Worm (Caenorhabditis elegans) whole organism, midembryonic: ENCODE data around the gene cpb-2.

Experiments used
- T22C8.4 ChIP-seq: fragments of 200-800 bp; sonication (Bioruptor generic); IDR thresholded peaks from 2 replicates; pipeline ENCODE4 v1.3.6; 2022; ENCODE audit warnings: missing genetic modification characterization, missing compliant biosample characterization
- cog-1 ChIP-seq: sonication (generic microtip); optimal IDR thresholded peaks from 2 replicates; lab custom pipeline; 2016; ENCODE audit warnings: missing genetic modification characterization, missing compliant biosample characterization
- flt-1 ChIP-seq: fragments of 200-800 bp; sonication (Bioruptor generic); IDR thresholded peaks from 2 replicates; pipeline ENCODE4 v1.3.6; 2022; ENCODE audit warnings: missing genetic modification characterization, missing compliant biosample characterization
- klf-2 ChIP-seq: fragments of 200-800 bp; sonication (Bioruptor generic); conservative IDR thresholded peaks from 2 replicates; pipeline ENCODE4 v1.3.6; 2022; ENCODE audit warnings: missing genetic modification reagents, missing genetic modification characterization, missing compliant biosample characterization
- med-1 ChIP-seq: sonication (generic microtip); optimal IDR thresholded peaks from 2 replicates; lab custom pipeline; 2017; ENCODE audit warnings: missing genetic modification characterization, mild to moderate bottlenecking, missing compliant biosample characterization, antibody characterized with exemption, missing genetic modification reagents; ENCODE audit not compliant: insufficient read depth
- ref-1 ChIP-seq: fragments of 200-800 bp; sonication (Bioruptor generic); conservative IDR thresholded peaks from 2 replicates; pipeline ENCODE4 v1.3.6; 2022; ENCODE audit warnings: missing genetic modification reagents, missing genetic modification characterization, missing compliant biosample characterization
- tab-1 ChIP-seq: fragments of 200-800 bp; sonication (Bioruptor generic); IDR thresholded peaks from 2 replicates; pipeline ENCODE4 v1.3.6; 2022; ENCODE audit warnings: missing genetic modification characterization, missing compliant biosample characterization
- ztf-23 ChIP-seq: fragments of 200-800 bp; sonication (Bioruptor generic); IDR thresholded peaks from 2 replicates; pipeline ENCODE4 v1.3.6; 2022; ENCODE audit warnings: missing genetic modification reagents, missing genetic modification characterization, missing compliant biosample characterization
- ztf-29 ChIP-seq: fragments of 200-800 bp; sonication (Bioruptor generic); IDR thresholded peaks from 2 replicates; pipeline ENCODE4 v1.3.6; 2022; ENCODE audit warnings: missing genetic modification reagents, missing genetic modification characterization, missing compliant biosample characterization

cpb-2 gene

DNA sequence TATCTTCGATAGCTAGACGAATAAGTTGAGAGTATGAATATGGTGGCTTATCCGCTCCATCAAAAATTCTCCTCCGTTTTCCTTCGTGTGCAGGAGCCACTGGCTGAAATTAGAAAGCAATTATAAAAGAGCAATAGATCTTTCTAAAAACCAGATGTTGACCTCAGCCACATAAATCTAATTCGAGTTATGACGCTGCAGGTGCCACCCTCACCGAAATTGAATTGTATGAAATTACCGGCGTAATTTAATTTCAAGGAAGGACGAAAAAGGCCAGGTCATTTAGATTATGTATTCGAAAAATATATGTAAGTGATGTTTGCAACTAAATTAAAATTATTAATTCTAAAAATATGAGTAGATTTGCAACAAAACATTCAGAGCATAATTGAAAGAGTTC lies 1.8 kb upstream of the cpb-2 start:
- TF ChIP-seq ztf-23, result no peak
- TF ChIP-seq cog-1, result no peak
- TF ChIP-seq med-1 (GFP tag; lab: Kevin White, UChicago), result no peak
- TF ChIP-seq klf-2 (GFP tag; lab: Robert Waterston, UW), result no peak

DNA sequence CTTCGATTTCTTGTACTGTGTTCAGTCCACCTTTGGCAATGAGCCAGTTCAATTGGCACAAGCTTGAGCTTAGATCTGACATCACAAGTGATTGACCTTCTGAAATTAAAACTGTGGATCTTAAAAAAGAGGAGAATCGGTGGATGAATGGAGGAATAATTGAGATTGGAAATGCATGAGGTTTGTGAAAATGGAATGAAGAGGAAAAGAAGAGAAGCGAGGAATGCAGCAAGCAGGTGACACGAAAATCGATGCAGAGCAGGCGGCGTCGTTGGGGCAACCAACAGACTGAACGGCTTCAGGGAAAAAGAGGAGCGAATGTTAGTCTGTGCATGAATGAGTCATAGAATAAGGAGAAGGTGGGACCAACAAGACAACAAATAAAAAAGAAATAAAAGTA lies 1.3 kb upstream of the cpb-2 start, which contains the start of gene fkh-8:
TSS of gene fkh-8 (minus strand) at position 101 of the 400 bp plus-strand sequence.
- no peak for TF ChIP-seq klf-2 (GFP tag; lab: Robert Waterston, UW)
- no peak for TF ChIP-seq cog-1
- TF ChIP-seq med-1 (GFP tag; lab: Kevin White, UChicago), result no peak
- TF ChIP-seq tab-1 (GFP tag; lab: Robert Waterston, UW), result no peak
- no peak for TF ChIP-seq ztf-29 (GFP tag; lab: Robert Waterston, UW)
- no peak for TF ChIP-seq ztf-23
- TF ChIP-seq ref-1 (GFP tag; lab: Robert Waterston, UW), result no peak
- no peak for TF ChIP-seq flt-1 (GFP tag; lab: Robert Waterston, UW)
- no peak for TF ChIP-seq T22C8.4 (GFP tag; lab: Robert Waterston, UW)

DNA sequence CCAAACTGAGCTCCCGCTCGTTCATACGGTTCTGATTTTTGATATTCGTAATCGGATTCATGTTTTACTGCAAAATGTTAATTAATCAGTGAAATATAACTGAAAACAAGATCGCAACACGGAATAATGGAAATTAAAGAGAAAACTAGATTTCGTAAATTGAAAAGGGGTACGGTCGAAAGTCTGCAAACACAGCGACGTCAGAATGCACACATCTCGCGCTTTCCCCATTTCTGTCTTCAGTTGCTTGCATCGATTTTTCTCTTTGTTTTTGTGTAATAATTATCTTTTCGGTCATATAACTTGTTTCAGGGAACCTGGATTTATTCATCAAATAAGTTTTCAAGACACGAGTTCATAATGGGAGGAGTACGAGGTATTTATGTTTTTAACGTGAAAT lies 4.3 kb downstream of the cpb-2 start, which contains the start of the genes rbmx-2 and C30B5.2:
TSS of gene rbmx-2 (minus strand) at position 74 of the 400 bp plus-strand sequence.
TSS of gene C30B5.2 (plus strand) at position 306 of the 400 bp plus-strand sequence.
- TF ChIP-seq ref-1 (GFP tag; lab: Robert Waterston, UW), result no peak
- TF ChIP-seq ztf-29 (GFP tag; lab: Robert Waterston, UW), result no peak
- TF ChIP-seq klf-2 (GFP tag; lab: Robert Waterston, UW), result no peak
- peak; percentile 36; the same call in 1 of the 2 replicates for TF ChIP-seq ztf-23
- peak; percentile 62 for TF ChIP-seq T22C8.4 (GFP tag; lab: Robert Waterston, UW)

DNA sequence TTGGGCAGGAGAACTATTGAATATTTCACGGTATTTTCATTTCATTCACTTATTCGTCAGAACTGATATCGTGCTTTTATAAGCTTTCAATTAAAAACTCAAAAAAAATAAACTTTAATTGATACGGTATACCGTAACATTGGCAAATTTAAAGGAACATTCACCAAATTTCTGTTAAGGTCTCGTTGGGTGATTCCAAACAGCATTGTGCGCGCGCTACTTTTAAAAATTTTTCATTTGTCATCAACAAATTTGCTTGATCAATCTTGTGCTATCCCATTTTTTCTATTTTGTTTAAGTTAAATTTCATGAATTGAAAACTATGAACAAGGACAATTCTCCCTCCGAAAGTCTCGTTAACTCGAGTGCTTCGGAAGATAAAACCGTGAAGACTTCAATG lies 5.9 kb downstream of the cpb-2 start, which contains the start of gene szy-4:
TSS of gene szy-4 (plus strand) at position 229 of the 400 bp plus-strand sequence.
- TF ChIP-seq ztf-23, result no peak
- TF ChIP-seq T22C8.4 (GFP tag; lab: Robert Waterston, UW), result no peak
- TF ChIP-seq tab-1 (GFP tag; lab: Robert Waterston, UW), result no peak

DNA sequence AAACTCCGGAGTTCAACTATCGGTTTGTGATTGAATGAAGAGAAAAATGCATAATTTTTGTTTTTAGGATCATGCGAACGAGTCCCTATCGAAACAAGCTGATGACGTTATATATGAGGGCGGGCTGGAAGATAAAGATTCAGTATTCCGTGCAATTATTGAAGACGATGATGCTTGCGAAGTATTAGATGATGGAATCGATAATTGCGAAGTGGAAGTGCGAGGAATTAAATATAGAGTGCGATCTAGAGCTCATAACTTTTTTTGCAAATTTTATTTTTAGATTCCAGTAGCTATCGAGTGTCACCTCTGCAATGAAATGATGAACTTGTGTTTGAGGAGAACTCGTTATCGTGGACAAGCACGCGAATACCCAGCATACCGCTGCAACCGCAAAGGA lies 6.4 kb downstream of the cpb-2 start:
- no peak for TF ChIP-seq ztf-23
- TF ChIP-seq flt-1 (GFP tag; lab: Robert Waterston, UW), result no peak
- no peak for TF ChIP-seq ztf-29 (GFP tag; lab: Robert Waterston, UW)
- TF ChIP-seq klf-2 (GFP tag; lab: Robert Waterston, UW), result no peak
- TF ChIP-seq cog-1, result no peak
- TF ChIP-seq tab-1 (GFP tag; lab: Robert Waterston, UW), result no peak
- no peak for TF ChIP-seq med-1 (GFP tag; lab: Kevin White, UChicago)
- TF ChIP-seq T22C8.4 (GFP tag; lab: Robert Waterston, UW), result no peak
- TF ChIP-seq ref-1 (GFP tag; lab: Robert Waterston, UW), result no peak

DNA sequence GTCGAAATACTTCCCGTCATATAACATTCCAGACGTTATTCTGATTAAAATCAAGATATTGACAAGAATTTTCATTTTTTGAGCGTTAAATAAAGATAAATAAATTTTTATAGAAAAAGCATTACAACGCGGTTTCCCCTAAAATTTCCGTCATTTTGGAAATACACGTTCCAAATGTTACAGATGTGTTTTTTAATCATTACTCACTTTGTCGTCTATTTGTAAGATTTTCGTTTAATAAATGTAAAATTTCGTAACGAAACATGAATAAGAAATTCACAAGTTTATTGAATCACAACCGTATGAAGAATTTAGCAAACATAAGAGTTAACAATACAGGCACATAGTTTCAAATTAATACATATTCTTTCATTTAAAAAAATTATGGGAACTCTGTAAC lies 10.3 kb downstream of the cpb-2 start, which contains the start of gene C30B5.17:
TSS of gene C30B5.17 (minus strand) at position 101 of the 400 bp plus-strand sequence.
- no peak for TF ChIP-seq ztf-29 (GFP tag; lab: Robert Waterston, UW)

DNA sequence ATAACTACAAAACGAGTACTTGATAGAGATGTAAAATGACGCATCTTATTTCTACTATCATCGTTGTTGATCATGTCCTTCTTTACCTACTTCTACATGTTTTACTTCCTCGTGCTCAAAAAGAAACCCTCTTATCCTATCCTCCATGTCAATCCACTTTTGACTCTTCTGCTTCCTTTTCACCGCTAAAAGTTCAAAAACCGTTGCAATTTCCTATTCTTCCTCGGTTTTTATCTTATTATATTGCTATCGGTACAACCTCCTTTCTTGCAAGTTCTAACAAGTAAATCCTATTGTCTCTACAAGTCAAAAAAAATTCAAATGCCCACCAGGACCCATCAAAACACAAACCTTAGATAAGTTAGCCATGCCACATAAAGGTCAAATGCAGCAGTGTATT lies 14.7 kb downstream of the cpb-2 start:
- TF ChIP-seq ref-1 (GFP tag; lab: Robert Waterston, UW) (no peak), flt-1 (GFP tag; lab: Robert Waterston, UW) (no peak), med-1 (GFP tag; lab: Kevin White, UChicago) (no peak), ztf-23 (no peak), ztf-29 (GFP tag; lab: Robert Waterston, UW) (no peak), cog-1 (no peak), T22C8.4 (GFP tag; lab: Robert Waterston, UW) (no peak), tab-1 (GFP tag; lab: Robert Waterston, UW) (no peak), klf-2 (GFP tag; lab: Robert Waterston, UW) (no peak)

DNA sequence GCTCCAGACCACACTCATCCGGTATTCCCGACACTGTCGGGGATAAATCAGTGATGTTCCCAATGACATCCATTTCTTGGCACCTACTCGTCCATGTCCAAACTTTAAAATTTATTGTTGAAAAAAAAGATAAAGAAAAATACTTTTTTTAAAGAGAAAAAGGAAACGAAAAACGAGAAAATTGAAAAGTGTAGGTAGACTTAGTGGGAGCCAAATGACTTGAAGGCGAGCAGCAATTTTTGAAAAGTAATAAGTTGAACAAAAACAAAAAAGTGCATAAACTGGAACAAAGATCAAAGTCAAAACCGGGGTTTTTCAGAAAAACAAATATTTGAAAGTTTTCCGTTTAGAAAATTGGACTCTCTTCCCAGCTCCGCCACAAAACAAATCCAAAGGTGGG lies 15.5 kb downstream of the cpb-2 start, which contains the start of gene daf-37:
TSS of gene daf-37 (minus strand) at position 101 of the 400 bp plus-strand sequence.
- TF ChIP-seq flt-1 (GFP tag; lab: Robert Waterston, UW), result no peak
- TF ChIP-seq tab-1 (GFP tag; lab: Robert Waterston, UW), result no peak
- TF ChIP-seq ref-1 (GFP tag; lab: Robert Waterston, UW), result no peak
- TF ChIP-seq klf-2 (GFP tag; lab: Robert Waterston, UW), result no peak
- no peak for TF ChIP-seq ztf-29 (GFP tag; lab: Robert Waterston, UW)
- TF ChIP-seq cog-1, result no peak
- TF ChIP-seq T22C8.4 (GFP tag; lab: Robert Waterston, UW), result no peak
- no peak for TF ChIP-seq med-1 (GFP tag; lab: Kevin White, UChicago)

DNA sequence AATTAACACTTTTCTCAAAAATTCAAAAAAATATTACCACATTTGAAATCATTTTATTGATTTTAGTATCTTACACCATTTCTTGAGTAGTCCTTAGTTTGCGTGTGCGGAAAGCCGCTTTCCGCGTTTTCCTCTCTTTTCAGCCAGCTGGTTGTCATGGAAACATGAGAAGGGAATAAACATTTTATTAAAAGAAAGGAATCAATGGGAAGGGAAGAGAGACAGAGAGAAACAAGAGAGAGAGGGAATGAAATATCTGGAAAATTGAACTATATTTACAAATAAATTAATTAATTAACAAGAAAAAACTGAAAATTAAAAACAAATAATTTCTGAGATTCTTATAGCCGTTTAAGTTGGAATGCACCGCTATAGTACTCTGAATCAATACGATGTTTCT lies 26.8 kb downstream of the cpb-2 start, which contains the start of gene mks-2:
TSS of gene mks-2 (minus strand) at position 101 of the 400 bp plus-strand sequence.
- no peak for TF ChIP-seq ztf-23
- no peak for TF ChIP-seq cog-1
- TF ChIP-seq med-1 (GFP tag; lab: Kevin White, UChicago), result no peak
- TF ChIP-seq flt-1 (GFP tag; lab: Robert Waterston, UW), result no peak
- TF ChIP-seq tab-1 (GFP tag; lab: Robert Waterston, UW), result no peak
- no peak for TF ChIP-seq klf-2 (GFP tag; lab: Robert Waterston, UW)

DNA sequence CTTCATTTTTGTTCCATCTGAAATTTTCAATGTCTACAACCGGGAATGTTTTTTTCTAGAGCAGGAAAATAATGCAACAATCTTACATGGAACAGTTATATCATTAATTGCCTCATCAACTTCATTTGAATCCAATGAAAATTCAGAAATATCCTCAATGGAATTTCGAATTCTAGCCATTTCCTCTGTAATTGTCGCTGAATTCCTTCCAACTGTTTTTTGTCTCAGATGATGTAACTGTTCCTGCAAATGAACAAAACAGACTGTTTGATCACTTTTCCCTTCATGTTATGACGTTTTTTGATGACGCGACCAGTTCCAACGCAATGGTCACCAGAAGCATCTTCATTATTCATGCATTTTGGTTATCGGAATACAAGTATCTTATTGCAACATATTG lies 28.9 kb downstream of the cpb-2 start:
- TF ChIP-seq cog-1, result no peak
- no peak for TF ChIP-seq flt-1 (GFP tag; lab: Robert Waterston, UW)
- TF ChIP-seq tab-1 (GFP tag; lab: Robert Waterston, UW), result no peak
